Worm (Caenorhabditis elegans) whole organism, L4/young adult: ENCODE measurements around the gene flp-16.

Experiments used
- W03F9.2 ChIP-seq: fragments of 150-350 bp; optimal IDR thresholded peaks from 2 replicates; lab custom pipeline; 2014; ENCODE audit warnings: missing biosample characterization, missing genetic modification characterization
- dao-5 ChIP-seq: sonication (generic microtip); optimal IDR thresholded peaks from 2 replicates; lab custom pipeline; 2016; ENCODE audit warnings: missing genotype, missing genetic modification characterization, moderate library complexity, missing compliant biosample characterization
- him-1 ChIP-seq: sonication (generic microtip); optimal IDR thresholded peaks from 2 replicates; lab custom pipeline; 2016; ENCODE audit warnings: missing genotype, missing genetic modification reagents, missing genetic modification characterization, missing compliant biosample characterization

- TF ChIP-seq dao-5 (tag; lab: Kevin White, UChicago) = no peak
- no peak for TF ChIP-seq him-1 (tag; lab: Kevin White, UChicago)
- TF ChIP-seq W03F9.2 (tag; lab: Kevin White, UChicago) = no peak
Measured at ce11 chrII:13195706-13196417, 39.2 kb upstream of the flp-16 start.
